Worm (Caenorhabditis elegans) whole organism, L2 larva: Measurements from ENCODE around the gene cey-1.

ENCODE experiments used
- R02D3.7 ChIP-seq: fragments of 150-350 bp; optimal IDR thresholded peaks from 2 replicates; lab custom pipeline; 2014; ENCODE audit warnings: missing biosample characterization, missing genetic modification characterization
- ZK546.5 ChIP-seq: sonication (generic microtip); optimal IDR thresholded peaks from 2 replicates; lab custom pipeline; 2017; ENCODE audit warnings: missing biosample characterization, missing genetic modification characterization
- aly-2 ChIP-seq: fragments of 150-350 bp; optimal IDR thresholded peaks from 2 replicates; lab custom pipeline; 2014; ENCODE audit warnings: missing biosample characterization, missing genetic modification characterization
- ama-1 ChIP-seq: fragments of 150-350 bp; optimal IDR thresholded peaks from 2 replicates; lab custom pipeline; 2018; ENCODE audit warnings: inconsistent platforms
- fos-1 ChIP-seq: fragments of 150-350 bp; optimal IDR thresholded peaks from 2 replicates; lab custom pipeline; 2014; ENCODE audit warnings: missing biosample characterization, missing genetic modification characterization
- nhr-10 ChIP-seq: sonication (generic microtip); optimal IDR thresholded peaks from 2 replicates; lab custom pipeline; 2017; ENCODE audit warnings: missing biosample characterization, missing genetic modification characterization
- nhr-11 ChIP-seq: fragments of 150-350 bp; optimal IDR thresholded peaks from 2 replicates; lab custom pipeline; 2014; ENCODE audit warnings: missing biosample characterization, missing genetic modification characterization
- nhr-12 ChIP-seq: fragments of 150-350 bp; optimal IDR thresholded peaks from 2 replicates; lab custom pipeline; 2014; ENCODE audit warnings: missing biosample characterization, missing genetic modification characterization
- nhr-237 ChIP-seq: fragments of 150-350 bp; optimal IDR thresholded peaks from 2 replicates; lab custom pipeline; 2014; ENCODE audit warnings: missing biosample characterization, missing genetic modification characterization
- nhr-77 ChIP-seq: fragments of 150-350 bp; optimal IDR thresholded peaks from 2 replicates; lab custom pipeline; 2014; ENCODE audit warnings: missing biosample characterization, missing genetic modification characterization
- skn-1 ChIP-seq: sonication (generic microtip); optimal IDR thresholded peaks from 2 replicates; lab custom pipeline; 2017; ENCODE audit warnings: missing biosample characterization, missing genetic modification characterization
- snpc-4 ChIP-seq: fragments of 150-350 bp; optimal IDR thresholded peaks from 2 replicates; lab custom pipeline; 2014; ENCODE audit warnings: missing biosample characterization, missing genetic modification characterization
- unc-62 ChIP-seq: fragments of 150-350 bp; optimal IDR thresholded peaks from 2 replicates; lab custom pipeline; 2014; ENCODE audit warnings: missing biosample characterization, missing genetic modification reagents, missing genetic modification characterization
- ztf-11 ChIP-seq: sonication (generic microtip); optimal IDR thresholded peaks from 2 replicates; lab custom pipeline; 2017; ENCODE audit warnings: missing biosample characterization, missing genetic modification characterization

ce11 chrII:11048930-11049329, 7.9 kb upstream of the cey-1 start, which contains the start of gene F33A8.4:
- TF ChIP-seq ZK546.5 (tag; lab: Kevin White, UChicago) (no peak), nhr-12 (tag; lab: Kevin White, UChicago) (no peak), aly-2 (no peak), nhr-237 (no peak), nhr-11 (tag; lab: Kevin White, UChicago) (no peak), ama-1 (lab: Kevin White, UChicago) (no peak), unc-62 (GFP tag; lab: Kevin White, UChicago) (no peak), skn-1 (tag; lab: Kevin White, UChicago) (no peak), snpc-4 (tag; lab: Kevin White, UChicago) (no peak), nhr-10 (tag; lab: Kevin White, UChicago) (no peak), ztf-11 (tag; lab: Kevin White, UChicago) (no peak), fos-1 (no peak), R02D3.7 (tag; lab: Kevin White, UChicago) (no peak), nhr-77 (no peak)
